Worm (Caenorhabditis elegans): Measurements from ENCODE around the gene T26A8.4.

T26A8.4 gene

DNA sequence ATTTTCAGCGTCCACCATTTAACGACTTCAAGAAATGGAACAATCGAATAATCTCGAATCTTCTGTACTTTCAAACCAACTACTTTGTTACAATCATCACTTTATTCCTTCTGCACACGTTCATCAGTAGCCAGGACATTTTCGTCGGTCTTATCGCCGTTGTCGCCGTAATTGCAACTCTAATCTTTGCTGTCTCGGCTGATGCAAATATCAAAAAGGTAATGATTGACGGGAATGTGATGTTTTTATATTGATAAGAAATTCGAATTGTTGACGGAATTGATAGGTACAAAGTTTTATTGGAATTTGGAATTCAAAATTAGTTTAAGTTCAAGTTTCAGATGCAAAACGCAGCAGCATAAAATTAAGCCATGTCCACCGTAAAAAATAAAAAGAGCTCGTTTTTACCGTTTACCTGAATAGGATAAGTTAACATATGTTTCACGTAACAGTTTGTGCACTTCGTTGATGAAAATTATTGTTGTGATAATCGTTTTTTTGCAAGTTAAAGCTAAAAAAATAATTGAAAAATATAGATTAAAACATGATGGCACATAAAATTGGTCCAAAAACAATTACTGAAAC, 52.3 kb downstream of the T26A8.4 start (continued):
- TF ChIP-seq F44E2.7 (GFP tag; IDR thresholded peaks at IDR 0.05) (no peak), tra-1 (GFP tag; IDR thresholded peaks at IDR 0.05) (peak; percentile 79; the same call in 1 of the 2 replicates), jun-1 (tag; optimal IDR thresholded peaks at IDR 0.05) (no peak), mep-1 (tag; optimal IDR thresholded peaks at IDR 0.05) (no peak), dmd-9 (GFP tag; IDR thresholded peaks at IDR 0.05) (no peak), mdl-1 (tag; optimal IDR thresholded peaks at IDR 0.05) (no peak), tag-97 (GFP tag; IDR thresholded peaks at IDR 0.05) (no peak), lin-38 (GFP tag; IDR thresholded peaks at IDR 0.05) (no peak), zfp-2 (tag; optimal IDR thresholded peaks at IDR 0.05) (no peak), F37D6.2 (tag; optimal IDR thresholded peaks at IDR 0.05) (no peak), unc-62 (GFP tag; optimal IDR thresholded peaks at IDR 0.05 in 1 of 2) (peak; percentile 47 to 93), unc-62 (tag; optimal IDR thresholded peaks at IDR 0.05) (no peak), lim-7 (GFP tag; IDR thresholded peaks at IDR 0.05) (no peak), nhr-102 (tag; optimal IDR thresholded peaks at IDR 0.05) (peak; percentile 11), dmd-8 (GFP tag; IDR thresholded peaks at IDR 0.05) (no peak), lin-39 (tag; optimal IDR thresholded peaks at IDR 0.05) (no peak), nhr-42 (GFP tag; IDR thresholded peaks at IDR 0.05) (no peak), vab-7 (GFP tag; IDR thresholded peaks at IDR 0.05) (no peak), ztf-7 (tag; optimal IDR thresholded peaks at IDR 0.05) (no peak), F10B5.3 (tag; optimal IDR thresholded peaks at IDR 0.05) (no peak), madf-9 (GFP tag; conservative IDR thresholded peaks at IDR 0.05) (no peak), saeg-2 (GFP tag; IDR thresholded peaks at IDR 0.05) (no peak), fos-1 (tag; optimal IDR thresholded peaks at IDR 0.05) (no peak), nhr-10 (tag; optimal IDR thresholded peaks at IDR 0.05) (no peak), cey-2 (tag; optimal IDR thresholded peaks at IDR 0.05; ENCODE audit: borderline replicate concordance, insufficient read depth) (no peak), lin-1 (GFP tag; IDR thresholded peaks at IDR 0.05) (no peak), lir-3 (tag; optimal IDR thresholded peaks at IDR 0.05) (no peak), ama-1 (optimal IDR thresholded peaks at IDR 0.05) (no peak), egl-43 (GFP tag; IDR thresholded peaks at IDR 0.05) (no peak), egl-27 (tag; optimal IDR thresholded peaks at IDR 0.05) (no peak), nhr-6 (tag; optimal IDR thresholded peaks at IDR 0.05) (no peak), mdt-29 (GFP tag; IDR thresholded peaks at IDR 0.05) (no peak; the same call in 1 of the 2 replicates), zag-1 (tag; optimal IDR thresholded peaks at IDR 0.05) (no peak), nhr-41 (GFP tag; IDR thresholded peaks at IDR 0.05) (no peak), F49E8.2 (tag; optimal IDR thresholded peaks at IDR 0.05; ENCODE audit: borderline replicate concordance) (no peak), ctbp-1 (GFP tag; IDR thresholded peaks at IDR 0.05) (no peak), mxl-3 (GFP tag; optimal IDR thresholded peaks at IDR 0.05) (peak; percentile 21), skn-1 (tag; optimal IDR thresholded peaks at IDR 0.05) (no peak), lsy-2 (tag; optimal IDR thresholded peaks at IDR 0.05) (no peak), snpc-1.2 (GFP tag; IDR thresholded peaks at IDR 0.05) (no peak), snpc-4 (tag; optimal IDR thresholded peaks at IDR 0.05) (no peak), hif-1 (tag; optimal IDR thresholded peaks at IDR 0.05) (no peak), ces-1 (GFP tag; optimal IDR thresholded peaks at IDR 0.05) (no peak), daf-16 (GFP tag; optimal IDR thresholded peaks at IDR 0.05) (peak in 1 of 2 experiments; percentile 47), daf-16 (tag; optimal IDR thresholded peaks at IDR 0.05) (peak; percentile 81), nhr-11 (tag; optimal IDR thresholded peaks at IDR 0.05) (no peak), mxl-2 (GFP tag; conservative IDR thresholded peaks at IDR 0.05) (no peak), hlh-11 (tag; optimal IDR thresholded peaks at IDR 0.05) (no peak), dmd-6 (GFP tag; IDR thresholded peaks at IDR 0.05) (peak; percentile 94), pha-4 (GFP tag; IDR thresholded peaks at IDR 0.05) (no peak), pha-4 (tag; optimal IDR thresholded peaks at IDR 0.05) (no peak), ceh-62 (tag; optimal IDR thresholded peaks at IDR 0.05) (no peak), ceh-44 (GFP tag; IDR thresholded peaks at IDR 0.05) (no peak)

All from whole organism, L4 larva.